Worm (Caenorhabditis elegans) whole organism, young adult: ENCODE measurements around the gene C45B2.2.

Experiments
- B0019.2 ChIP-seq: fragments of 200-800 bp; sonication (Bioruptor generic); conservative IDR thresholded peaks from 2 replicates; pipeline ENCODE4 v1.3.6; 2022; ENCODE audit warnings: missing genetic modification reagents, missing genetic modification characterization, missing compliant biosample characterization
- B0261.1 ChIP-seq: sonication (generic microtip); optimal IDR thresholded peaks from 2 replicates; lab custom pipeline; 2016; ENCODE audit warnings: mild to moderate bottlenecking, missing genetic modification characterization, moderate library complexity, missing compliant biosample characterization
- B0336.3 ChIP-seq: fragments of 200-800 bp; sonication (Bioruptor generic); IDR thresholded peaks from 2 replicates; pipeline ENCODE4 v1.3.6; 2022; ENCODE audit warnings: missing genetic modification characterization, missing compliant biosample characterization
- C17E4.6 ChIP-seq: fragments of 200-800 bp; sonication (Bioruptor generic); IDR thresholded peaks from 2 replicates; pipeline ENCODE4 v1.3.6; 2022; ENCODE audit warnings: missing genetic modification reagents, missing genetic modification characterization, missing compliant biosample characterization
- D2030.7 ChIP-seq: fragments of 200-800 bp; sonication (Bioruptor generic); IDR thresholded peaks from 2 replicates; pipeline ENCODE4 v1.3.6; 2022; ENCODE audit warnings: missing genetic modification reagents, missing genetic modification characterization, missing compliant biosample characterization
- F22D6.2 ChIP-seq: sonication (generic microtip); optimal IDR thresholded peaks from 2 replicates; lab custom pipeline; 2016; ENCODE audit warnings: mild to moderate bottlenecking, missing genetic modification characterization, missing compliant biosample characterization
- F57A8.1 ChIP-seq: fragments of 200-800 bp; sonication (Bioruptor generic); optimal IDR thresholded peaks from 2 replicates; lab custom pipeline; 2018; ENCODE audit warnings: mild to moderate bottlenecking, missing genetic modification characterization, moderate library complexity, missing compliant biosample characterization
- Y53G8AR.9 ChIP-seq: fragments of 200-800 bp; sonication (Bioruptor generic); conservative IDR thresholded peaks from 2 replicates; pipeline ENCODE4 v1.3.6; 2022; ENCODE audit warnings: missing genetic modification reagents, missing genetic modification characterization, missing compliant biosample characterization
- Y56A3A.18 ChIP-seq: fragments of 200-800 bp; sonication (Bioruptor generic); IDR thresholded peaks from 2 replicates; pipeline ENCODE4 v1.3.6; 2022; ENCODE audit warnings: missing genetic modification reagents, missing genetic modification characterization, missing compliant biosample characterization
- akir-1 ChIP-seq: fragments of 200-800 bp; sonication (Bioruptor generic); optimal IDR thresholded peaks from 2 replicates; lab custom pipeline; 2018; ENCODE audit warnings: mild to moderate bottlenecking, missing genetic modification characterization, moderate library complexity, missing compliant biosample characterization
- aptf-3 ChIP-seq: fragments of 200-800 bp; sonication (Bioruptor generic); IDR thresholded peaks from 2 replicates; pipeline ENCODE4 v1.3.6; 2022; ENCODE audit warnings: missing genetic modification characterization, missing compliant biosample characterization
- atf-7 ChIP-seq: sonication (generic microtip); optimal IDR thresholded peaks from 2 replicates; lab custom pipeline; 2017; ENCODE audit warnings: mild to moderate bottlenecking, missing genetic modification characterization, missing compliant biosample characterization
- athp-1 ChIP-seq: sonication (generic microtip); optimal IDR thresholded peaks from 2 replicates; lab custom pipeline; 2017; ENCODE audit warnings: mild to moderate bottlenecking, missing genetic modification characterization, missing compliant biosample characterization
- attf-6 ChIP-seq: fragments of 200-800 bp; sonication (Bioruptor generic); IDR thresholded peaks from 2 replicates; pipeline ENCODE4 v1.3.6; 2022; ENCODE audit warnings: missing genetic modification reagents, missing genetic modification characterization, missing compliant biosample characterization
- bed-1 ChIP-seq: fragments of 200-800 bp; sonication (Bioruptor generic); IDR thresholded peaks from 2 replicates; pipeline ENCODE4 v1.3.6; 2022; ENCODE audit warnings: missing genetic modification reagents, missing genetic modification characterization, missing compliant biosample characterization
- bed-2 ChIP-seq: fragments of 200-800 bp; sonication (Bioruptor generic); IDR thresholded peaks from 2 replicates; pipeline ENCODE4 v1.3.6; 2022; ENCODE audit warnings: missing genetic modification reagents, missing genetic modification characterization, missing compliant biosample characterization
- die-1 ChIP-seq: sonication (generic microtip); optimal IDR thresholded peaks from 2 replicates; lab custom pipeline; 2016; ENCODE audit warnings: missing genotype, mild to moderate bottlenecking, missing genetic modification characterization, missing compliant biosample characterization
- egl-44 ChIP-seq: fragments of 200-800 bp; sonication (Bioruptor generic); IDR thresholded peaks from 2 replicates; pipeline ENCODE4 v1.3.6; 2022; ENCODE audit warnings: missing genetic modification reagents, missing genetic modification characterization, missing compliant biosample characterization
- ekl-4 ChIP-seq: fragments of 200-800 bp; sonication (Bioruptor generic); IDR thresholded peaks from 2 replicates; pipeline ENCODE4 v1.3.6; 2022; ENCODE audit warnings: missing genetic modification reagents, missing genetic modification characterization, missing compliant biosample characterization
- ets-4 ChIP-seq: fragments of 200-800 bp; sonication (Bioruptor generic); optimal IDR thresholded peaks from 2 replicates; lab custom pipeline; 2018; ENCODE audit warnings: mild to moderate bottlenecking, missing genetic modification characterization, missing compliant biosample characterization
- fkh-3 ChIP-seq: sonication (generic microtip); optimal IDR thresholded peaks from 2 replicates; lab custom pipeline; 2016; ENCODE audit warnings: mild to moderate bottlenecking, missing genetic modification characterization, missing compliant biosample characterization
- gei-17 ChIP-seq: fragments of 200-800 bp; sonication (Bioruptor generic); optimal IDR thresholded peaks from 2 replicates; lab custom pipeline; 2018; ENCODE audit warnings: mild to moderate bottlenecking, missing genetic modification characterization, missing compliant biosample characterization
- hmg-1.2 ChIP-seq: fragments of 200-800 bp; sonication (Bioruptor generic); IDR thresholded peaks from 2 replicates; pipeline ENCODE4 v1.3.6; 2022; ENCODE audit warnings: missing genetic modification reagents, missing genetic modification characterization, missing compliant biosample characterization
- hrde-1 ChIP-seq: sonication (generic microtip); optimal IDR thresholded peaks from 2 replicates; lab custom pipeline; 2016; ENCODE audit warnings: missing genetic modification characterization, mild to moderate bottlenecking, missing compliant biosample characterization, moderate library complexity, missing genotype, missing genetic modification reagents, borderline replicate concordance
- let-526 ChIP-seq: fragments of 200-800 bp; sonication (Bioruptor generic); IDR thresholded peaks from 2 replicates; pipeline ENCODE4 v1.3.6; 2022; ENCODE audit warnings: missing genetic modification reagents, missing genetic modification characterization, missing compliant biosample characterization
- let-607 ChIP-seq, 2 experiments: fragments of 200-800 bp in 1 of 2; sonication (Bioruptor generic) in 1 of 2; sonication (generic microtip) in 1 of 2; optimal IDR thresholded peaks; 2 replicates each; lab custom pipeline; 2016 to 2018; ENCODE audit warnings: mild to moderate bottlenecking in 2 of 2, missing compliant biosample characterization in 2 of 2, missing genetic modification characterization in 2 of 2, moderate library complexity in 2 of 2, missing genotype in 1 of 2
- lin-35 ChIP-seq, 3 experiments: fragments of 150-350 bp in 2 of 3; sonication (generic microtip) in 1 of 3; optimal IDR thresholded peaks; 2 replicates each; lab custom pipeline; 2014 to 2018; ENCODE audit warnings: missing biosample characterization in 3 of 3, missing genetic modification characterization in 3 of 3, missing genetic modification reagents in 3 of 3
- lir-1 ChIP-seq: fragments of 200-800 bp; sonication (Bioruptor generic); conservative IDR thresholded peaks from 2 replicates; pipeline ENCODE4 v1.3.6; 2022; ENCODE audit warnings: missing genetic modification reagents, missing genetic modification characterization, missing compliant biosample characterization
- madf-10 ChIP-seq: sonication (generic microtip); optimal IDR thresholded peaks from 2 replicates; lab custom pipeline; 2016; ENCODE audit warnings: mild to moderate bottlenecking, missing genetic modification characterization, missing compliant biosample characterization
- mcd-1 ChIP-seq: fragments of 200-800 bp; sonication (Bioruptor generic); IDR thresholded peaks from 2 replicates; pipeline ENCODE4 v1.3.6; 2022; ENCODE audit warnings: missing genetic modification reagents, missing genetic modification characterization, missing compliant biosample characterization
- nfya-2 ChIP-seq: fragments of 200-800 bp; sonication (Bioruptor generic); IDR thresholded peaks from 2 replicates; pipeline ENCODE4 v1.3.6; 2022; ENCODE audit warnings: missing genetic modification reagents, missing genetic modification characterization, missing compliant biosample characterization
- nfyb-1 ChIP-seq: fragments of 200-800 bp; sonication (Bioruptor generic); IDR thresholded peaks from 2 replicates; pipeline ENCODE4 v1.3.6; 2022; ENCODE audit warnings: missing genetic modification reagents, missing genetic modification characterization, missing compliant biosample characterization
- nhr-179 ChIP-seq: sonication (generic microtip); optimal IDR thresholded peaks from 2 replicates; lab custom pipeline; 2016; ENCODE audit warnings: mild to moderate bottlenecking, missing genetic modification characterization, missing compliant biosample characterization
- nhr-80 ChIP-seq: sonication (generic microtip); optimal IDR thresholded peaks from 2 replicates; lab custom pipeline; 2016; ENCODE audit warnings: missing genetic modification characterization, missing compliant biosample characterization
- snpc-4 ChIP-seq, 5 experiments: fragments of 150-350 bp in 1 of 5; sonication (generic microtip) in 4 of 5; optimal IDR thresholded peaks; 2 replicates each; lab custom pipeline; 2014 to 2018; ENCODE audit warnings: missing genetic modification characterization in 5 of 5, missing biosample characterization in 3 of 5, antibody characterized with exemption in 2 of 5, mild to moderate bottlenecking in 2 of 5, missing compliant biosample characterization in 2 of 5, missing genotype in 2 of 5, moderate library complexity in 2 of 5, missing genetic modification reagents in 1 of 5
- somi-1 ChIP-seq: fragments of 200-800 bp; sonication (Bioruptor generic); optimal IDR thresholded peaks from 2 replicates; lab custom pipeline; 2018; ENCODE audit warnings: mild to moderate bottlenecking, missing genetic modification characterization, missing compliant biosample characterization
- sptf-2 ChIP-seq: fragments of 200-800 bp; sonication (Bioruptor generic); optimal IDR thresholded peaks from 2 replicates; lab custom pipeline; 2018; ENCODE audit warnings: mild to moderate bottlenecking, missing genetic modification characterization, missing compliant biosample characterization
- tlf-1 ChIP-seq: fragments of 200-800 bp; sonication (Bioruptor generic); optimal IDR thresholded peaks from 2 replicates; lab custom pipeline; 2018; ENCODE audit warnings: mild to moderate bottlenecking, missing genetic modification characterization, missing compliant biosample characterization
- unc-62 ChIP-seq: fragments of 150-350 bp; optimal IDR thresholded peaks from 2 replicates; lab custom pipeline; 2014; ENCODE audit warnings: missing biosample characterization, missing genetic modification reagents, missing genetic modification characterization
- ztf-18 ChIP-seq: sonication (generic microtip); optimal IDR thresholded peaks from 2 replicates; lab custom pipeline; 2016; ENCODE audit warnings: missing genotype, mild to moderate bottlenecking, missing genetic modification characterization, missing compliant biosample characterization
- ztf-22 ChIP-seq: fragments of 200-800 bp; sonication (Bioruptor generic); optimal IDR thresholded peaks from 2 replicates; lab custom pipeline; 2018; ENCODE audit warnings: mild to moderate bottlenecking, missing genetic modification characterization, moderate library complexity, missing compliant biosample characterization
- ztf-26 ChIP-seq: sonication (generic microtip); optimal IDR thresholded peaks from 2 replicates; lab custom pipeline; 2017; ENCODE audit warnings: missing genetic modification characterization, missing compliant biosample characterization
- ztf-28 ChIP-seq: fragments of 200-800 bp; sonication (Bioruptor generic); IDR thresholded peaks from 2 replicates; pipeline ENCODE4 v1.3.6; 2022; ENCODE audit warnings: missing genetic modification reagents, missing genetic modification characterization, missing compliant biosample characterization
- ztf-3 ChIP-seq: fragments of 200-800 bp; sonication (Bioruptor generic); optimal IDR thresholded peaks from 2 replicates; lab custom pipeline; 2018; ENCODE audit warnings: mild to moderate bottlenecking, missing genetic modification characterization, missing compliant biosample characterization

The C45B2.2 gene

DNA sequence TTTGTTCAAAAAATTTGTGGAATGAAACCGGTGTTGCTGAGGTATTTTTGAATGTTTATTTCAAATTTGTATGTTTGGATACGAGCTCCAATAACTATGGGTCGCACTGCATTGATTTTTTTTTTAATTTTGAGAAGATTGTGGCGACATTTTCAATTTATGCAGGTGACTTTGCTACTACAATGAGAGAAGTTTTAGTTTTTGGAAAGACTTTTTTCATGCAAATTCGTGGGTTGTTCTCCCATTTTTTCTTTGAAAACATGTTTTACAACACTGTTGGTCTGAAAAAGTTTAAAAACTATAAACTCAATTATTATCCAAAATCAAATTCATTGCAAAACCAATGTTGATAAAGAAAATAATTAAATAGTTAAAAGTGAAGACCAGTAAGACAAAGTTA lies 4.2 kb downstream of the C45B2.2 start:
- 0 out of 2 replicates have a peak, but pooled peaks have one; percentile 23 for TF ChIP-seq B0336.3
- peak; percentile 22 for TF ChIP-seq F22D6.2 (tag; lab: Kevin White, UChicago)
- TF ChIP-seq let-607 (tag; optimal IDR thresholded peaks at IDR 0.05; lab: Kevin White, UChicago), result peak; percentile 7 to 42
- TF ChIP-seq snpc-4 (GFP tag; optimal IDR thresholded peaks at IDR 0.05; lab: Kevin White, UChicago), result no peak
- no peak for TF ChIP-seq snpc-4 (tag; optimal IDR thresholded peaks at IDR 0.05; lab: Kevin White, UChicago)
- peak; percentile 18; the same call in 1 of the 2 replicates for TF ChIP-seq Y56A3A.18 (GFP tag; lab: Robert Waterston, UW)
- peak; percentile 61 for TF ChIP-seq madf-10 (tag; lab: Kevin White, UChicago)
- peak; percentile 12 for TF ChIP-seq sptf-2 (GFP tag; lab: Kevin White, UChicago)
- no peak for TF ChIP-seq ztf-28 (GFP tag; lab: Robert Waterston, UW)
- TF ChIP-seq ekl-4 (GFP tag; lab: Robert Waterston, UW), result no peak
- peak; percentile 54 for TF ChIP-seq tlf-1 (GFP tag; lab: Kevin White, UChicago)
- TF ChIP-seq lin-35 (GFP tag; optimal IDR thresholded peaks at IDR 0.05; lab: Kevin White, UChicago), result no peak
- peak; percentile 20 for TF ChIP-seq die-1 (tag; lab: Kevin White, UChicago)
- no peak for TF ChIP-seq nfya-2
- TF ChIP-seq Y53G8AR.9 (GFP tag; lab: Robert Waterston, UW), result 0 out of 2 replicates have a peak, but pooled peaks have one; percentile 39
- peak; percentile 41 for TF ChIP-seq atf-7

DNA sequence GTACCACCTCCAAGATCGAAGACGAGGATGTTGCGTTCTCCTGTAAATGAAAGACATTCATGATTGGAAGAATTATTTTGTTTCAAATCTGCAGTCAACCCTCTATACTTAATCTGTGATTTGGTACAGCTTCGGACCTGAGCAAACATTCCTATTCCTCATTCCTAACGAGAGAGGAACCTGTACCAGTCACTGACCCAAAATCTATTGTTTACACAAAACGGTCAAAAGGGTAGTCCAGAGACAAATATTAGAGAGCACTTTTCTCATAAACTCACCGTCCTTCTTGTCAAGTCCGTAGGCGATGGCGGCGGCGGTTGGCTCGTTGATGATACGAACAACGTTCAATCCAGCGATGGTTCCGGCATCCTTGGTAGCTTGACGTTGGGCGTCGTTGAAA lies 6.2 kb downstream of the C45B2.2 start:
- TF ChIP-seq madf-10 (tag; lab: Kevin White, UChicago), result no peak

DNA sequence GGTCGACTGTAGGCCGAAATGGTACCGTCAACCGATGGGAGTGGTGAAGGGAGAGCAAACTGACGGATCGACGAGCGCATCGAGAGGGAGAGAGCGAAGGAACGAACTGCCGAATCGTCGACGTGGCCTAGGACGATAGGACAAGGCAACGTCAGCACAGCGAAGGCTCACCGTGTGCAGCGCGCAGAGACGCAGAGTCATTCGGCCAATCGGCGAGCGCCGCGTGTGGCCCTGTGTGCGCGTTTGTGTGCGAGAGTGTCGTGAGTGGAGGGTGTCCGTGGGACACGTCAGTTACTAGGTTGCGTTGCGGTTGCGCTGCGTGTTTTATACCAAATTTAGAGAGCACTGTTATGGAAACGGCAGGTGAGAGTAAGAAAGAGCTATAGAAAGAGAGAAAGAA lies 7.4 kb downstream of the C45B2.2 start, which contains the start of gene hsp-3:
TSS of gene hsp-3 (minus strand) at position 158 of the 400 bp plus-strand sequence.
- TF ChIP-seq B0019.2 (GFP tag; lab: Robert Waterston, UW) (no peak), ztf-18 (peak; percentile 74), ztf-26 (peak; percentile 95), attf-6 (GFP tag; lab: Robert Waterston, UW) (no peak), fkh-3 (tag; lab: Kevin White, UChicago) (peak; percentile 31), gei-17 (GFP tag; lab: Kevin White, UChicago) (peak; percentile 85), hrde-1 (tag; lab: Kevin White, UChicago) (peak; percentile 1), hmg-1.2 (peak; percentile 95), somi-1 (GFP tag; lab: Kevin White, UChicago) (peak; percentile 85), akir-1 (GFP tag; lab: Kevin White, UChicago) (peak; percentile 73), nhr-179 (tag; lab: Kevin White, UChicago) (peak; percentile 59), bed-1 (GFP tag; lab: Robert Waterston, UW) (no peak), C17E4.6 (peak; percentile 70; the same call in 1 of the 2 replicates), ets-4 (GFP tag; lab: Kevin White, UChicago) (peak; percentile 99), mcd-1 (GFP tag; lab: Robert Waterston, UW) (peak; percentile 92), D2030.7 (0 out of 2 replicates have a peak, but pooled peaks have one; percentile 31), nfyb-1 (peak; percentile 100), B0261.1 (peak; percentile 33), unc-62 (GFP tag; lab: Kevin White, UChicago) (peak; percentile 86), Y56A3A.18 (GFP tag; lab: Robert Waterston, UW) (peak; percentile 80), egl-44 (GFP tag; lab: Robert Waterston, UW) (peak; percentile 92), athp-1 (tag; lab: Kevin White, UChicago) (peak; percentile 76), bed-2 (GFP tag; lab: Robert Waterston, UW) (peak; percentile 72; the same call in 1 of the 2 replicates), nfya-2 (peak; percentile 99), ztf-3 (GFP tag; lab: Kevin White, UChicago) (peak; percentile 85), ztf-28 (GFP tag; lab: Robert Waterston, UW) (0 out of 2 replicates have a peak, but pooled peaks have one; percentile 62), nhr-80 (tag; lab: Kevin White, UChicago) (peak; percentile 100), aptf-3 (0 out of 2 replicates have a peak, but pooled peaks have one; percentile 59), ztf-22 (GFP tag; lab: Kevin White, UChicago) (peak; percentile 93), let-526 (GFP tag; lab: Robert Waterston, UW) (peak; percentile 92), F57A8.1 (GFP tag; lab: Kevin White, UChicago) (no peak), F22D6.2 (tag; lab: Kevin White, UChicago) (peak; percentile 83), lir-1 (peak; percentile 95)
